Worm (Caenorhabditis elegans): ENCODE data around the gene clec-234.

ce11 chrV:16455065-16455464 lies 21.7 kb upstream of the clec-234 start, which contains the start of gene str-14:
- TF ChIP-seq nhr-67 (tag; optimal IDR thresholded peaks at IDR 0.05) (no peak), pha-4 (tag; optimal IDR thresholded peaks at IDR 0.05) (no peak), pqm-1 (tag; optimal IDR thresholded peaks at IDR 0.05) (no peak), lin-39 (tag; optimal IDR thresholded peaks at IDR 0.05) (no peak), ztf-11 (tag; optimal IDR thresholded peaks at IDR 0.05) (no peak), jun-1 (tag; optimal IDR thresholded peaks at IDR 0.05) (no peak), unc-62 (GFP tag; optimal IDR thresholded peaks at IDR 0.05) (no peak), sea-2 (GFP tag; optimal IDR thresholded peaks at IDR 0.05) (no peak)
